Worm (Caenorhabditis elegans): ENCODE results near the gene lin-12.

ce11 chrIII:9091392-9092291 is 20.4 kb upstream of the lin-12 start, which contains the start of gene glp-1:
- no peak for TF ChIP-seq fos-1 (tag; optimal IDR thresholded peaks at IDR 0.05)
- TF ChIP-seq ztf-4 (tag; optimal IDR thresholded peaks at IDR 0.05), result no peak
- TF ChIP-seq elt-3 (tag; optimal IDR thresholded peaks at IDR 0.05), result no peak
- TF ChIP-seq dmd-4 (tag; optimal IDR thresholded peaks at IDR 0.05), result no peak
- TF ChIP-seq lin-11 (tag; optimal IDR thresholded peaks at IDR 0.05), result no peak
- TF ChIP-seq unc-62 (GFP tag; optimal IDR thresholded peaks at IDR 0.05), result no peak
- no peak for TF ChIP-seq unc-39 (tag; optimal IDR thresholded peaks at IDR 0.05)
- TF ChIP-seq nhr-12 (tag; optimal IDR thresholded peaks at IDR 0.05), result no peak
